Worm (Caenorhabditis elegans) whole organism, mixed stage, embryonic: ENCODE data around the gene F11D11.21.

ENCODE experiments used
- M03D4.4 ChIP-seq: sonication (generic microtip); optimal IDR thresholded peaks from 2 replicates; lab custom pipeline; 2017; ENCODE audit warnings: mild to moderate bottlenecking, missing genetic modification characterization, missing compliant biosample characterization
- bed-3 ChIP-seq: fragments of 200-800 bp; sonication (Bioruptor generic); optimal IDR thresholded peaks from 3 replicates; lab custom pipeline; 2018; ENCODE audit warnings: mild to moderate bottlenecking, missing genetic modification characterization, moderate library complexity, missing compliant biosample characterization
- ceh-39 ChIP-seq: fragments of 150-350 bp; optimal IDR thresholded peaks from 2 replicates; lab custom pipeline; 2014; ENCODE audit warnings: missing biosample characterization, missing genetic modification characterization
- ceh-83 ChIP-seq: fragments of 200-800 bp; sonication (Bioruptor generic); optimal IDR thresholded peaks from 2 replicates; lab custom pipeline; 2018; ENCODE audit warnings: mild to moderate bottlenecking, missing genetic modification characterization, missing compliant biosample characterization
- ces-1 ChIP-seq: fragments of 150-350 bp; optimal IDR thresholded peaks from 2 replicates; lab custom pipeline; 2014; ENCODE audit warnings: missing biosample characterization, missing genetic modification reagents, missing genetic modification characterization
- cnd-1 ChIP-seq: fragments of 200-800 bp; sonication (Bioruptor generic); optimal IDR thresholded peaks from 2 replicates; lab custom pipeline; 2018; ENCODE audit warnings: mild to moderate bottlenecking, missing genetic modification characterization, missing compliant biosample characterization
- drap-1 ChIP-seq: fragments of 200-800 bp; sonication (Bioruptor generic); optimal IDR thresholded peaks from 3 replicates; lab custom pipeline; 2018; ENCODE audit warnings: mild to moderate bottlenecking, missing genetic modification characterization, missing compliant biosample characterization
- elt-1 ChIP-seq: sonication (generic microtip); optimal IDR thresholded peaks from 2 replicates; lab custom pipeline; 2017; ENCODE audit warnings: missing genetic modification characterization, mild to moderate bottlenecking, missing compliant biosample characterization, antibody characterized with exemption, moderate library complexity, borderline replicate concordance; ENCODE audit not compliant: insufficient read depth
- elt-3 ChIP-seq: fragments of 150-350 bp; optimal IDR thresholded peaks from 2 replicates; lab custom pipeline; 2014; ENCODE audit warnings: missing biosample characterization, missing genetic modification characterization
- ham-2 ChIP-seq: fragments of 200-800 bp; sonication (Bioruptor generic); optimal IDR thresholded peaks from 2 replicates; lab custom pipeline; 2018; ENCODE audit warnings: mild to moderate bottlenecking, missing genetic modification characterization, missing compliant biosample characterization
- hlh-1 ChIP-seq: fragments of 150-350 bp; optimal IDR thresholded peaks from 2 replicates; lab custom pipeline; 2014; ENCODE audit warnings: missing biosample characterization, missing genetic modification reagents, missing genetic modification characterization
- lin-13 ChIP-seq: fragments of 150-350 bp; optimal IDR thresholded peaks from 2 replicates; lab custom pipeline; 2014; ENCODE audit warnings: missing biosample characterization, missing genetic modification characterization
- lsy-2 ChIP-seq: fragments of 150-350 bp; optimal IDR thresholded peaks from 2 replicates; lab custom pipeline; 2014; ENCODE audit warnings: missing biosample characterization, missing genetic modification characterization
- mab-5 ChIP-seq: fragments of 150-350 bp; optimal IDR thresholded peaks from 2 replicates; lab custom pipeline; 2014; ENCODE audit warnings: missing biosample characterization, missing genetic modification characterization
- mep-1 ChIP-seq: fragments of 150-350 bp; optimal IDR thresholded peaks from 2 replicates; lab custom pipeline; 2017; ENCODE audit warnings: missing biosample characterization, missing genetic modification reagents, missing genetic modification characterization, inconsistent platforms
- mls-2 ChIP-seq: sonication (generic microtip); optimal IDR thresholded peaks from 2 replicates; lab custom pipeline; 2016; ENCODE audit warnings: mild to moderate bottlenecking, missing genetic modification characterization, moderate library complexity, missing compliant biosample characterization
- nhr-12 ChIP-seq: fragments of 150-350 bp; optimal IDR thresholded peaks from 2 replicates; lab custom pipeline; 2014; ENCODE audit warnings: missing biosample characterization, missing genetic modification characterization
- nhr-2 ChIP-seq: fragments of 150-350 bp; optimal IDR thresholded peaks from 2 replicates; lab custom pipeline; 2014; ENCODE audit warnings: missing biosample characterization, missing genetic modification characterization
- nhr-237 ChIP-seq: fragments of 150-350 bp; optimal IDR thresholded peaks from 2 replicates; lab custom pipeline; 2014; ENCODE audit warnings: missing biosample characterization, missing genetic modification characterization
- nhr-76 ChIP-seq: sonication (generic microtip); optimal IDR thresholded peaks from 2 replicates; lab custom pipeline; 2017; ENCODE audit warnings: missing biosample characterization, missing genetic modification characterization
- pha-4 ChIP-seq: fragments of 150-350 bp; optimal IDR thresholded peaks from 2 replicates; lab custom pipeline; 2018; ENCODE audit warnings: missing biosample characterization, missing genetic modification reagents, missing genetic modification characterization
- snpc-4 ChIP-seq: fragments of 150-350 bp; optimal IDR thresholded peaks from 2 replicates; lab custom pipeline; 2014; ENCODE audit warnings: missing biosample characterization, missing genetic modification characterization
- sptf-1 ChIP-seq: sonication (generic microtip); optimal IDR thresholded peaks from 2 replicates; lab custom pipeline; 2017; ENCODE audit warnings: mild to moderate bottlenecking, missing genetic modification characterization, moderate library complexity, missing compliant biosample characterization
- tbx-8 ChIP-seq: fragments of 200-800 bp; sonication (Bioruptor generic); optimal IDR thresholded peaks from 2 replicates; lab custom pipeline; 2018; ENCODE audit warnings: mild to moderate bottlenecking, missing genetic modification characterization, moderate library complexity, missing compliant biosample characterization
- unc-120 ChIP-seq: sonication (generic microtip); optimal IDR thresholded peaks from 2 replicates; lab custom pipeline; 2017; ENCODE audit warnings: missing genetic modification characterization, missing compliant biosample characterization; ENCODE audit not compliant: poor library complexity, severe bottlenecking
- unc-39 ChIP-seq: fragments of 150-350 bp; optimal IDR thresholded peaks from 2 replicates; lab custom pipeline; 2014; ENCODE audit warnings: missing biosample characterization, missing genetic modification characterization
- unc-62 ChIP-seq: fragments of 150-350 bp; optimal IDR thresholded peaks from 2 replicates; lab custom pipeline; 2014; ENCODE audit warnings: missing biosample characterization, missing genetic modification reagents, missing genetic modification characterization
- zip-8 ChIP-seq: fragments of 150-350 bp; optimal IDR thresholded peaks from 2 replicates; lab custom pipeline; 2014; ENCODE audit warnings: missing biosample characterization, missing genetic modification characterization

F11D11.21 gene

DNA sequence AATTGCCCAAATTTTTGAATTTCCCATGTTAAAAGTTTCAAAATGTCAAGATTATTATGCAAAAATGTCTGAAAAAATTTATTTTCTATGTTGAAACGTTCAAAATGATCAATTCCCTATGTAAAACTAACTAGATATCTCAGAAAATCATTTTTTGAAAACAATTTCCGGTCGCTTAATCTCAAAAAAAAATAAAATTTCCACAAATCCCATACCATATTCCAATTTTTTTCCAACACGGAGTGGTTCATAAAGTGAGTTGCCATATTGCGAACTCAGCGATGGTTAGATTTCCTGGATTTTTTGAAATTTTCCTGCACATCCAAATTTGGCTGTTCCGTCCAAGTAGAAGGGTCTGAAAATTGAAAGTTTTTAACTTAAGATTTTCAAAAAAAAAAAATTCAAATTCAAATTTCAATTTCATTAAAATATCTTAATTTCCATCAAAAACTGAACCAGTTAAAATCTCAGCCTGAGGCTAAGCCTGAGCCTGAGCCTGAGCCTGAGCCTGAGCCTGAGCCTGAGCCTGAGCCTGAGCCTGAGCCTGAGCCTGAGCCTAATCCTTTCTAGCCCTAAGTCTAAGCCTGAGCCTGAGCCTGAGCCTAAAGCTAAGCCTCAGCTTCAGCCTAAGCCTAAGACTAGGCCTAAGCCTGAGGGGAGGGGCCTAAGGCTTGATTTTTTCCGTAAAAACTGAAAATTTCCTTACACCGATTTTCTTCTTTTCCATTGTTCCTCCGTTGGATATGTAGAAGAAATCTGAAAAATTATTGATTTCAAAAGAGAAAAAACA lies 27.6 kb downstream of the F11D11.21 start:
- TF ChIP-seq tbx-8, result no peak
- no peak for TF ChIP-seq sptf-1 (tag; lab: Kevin White, UChicago)
- no peak for TF ChIP-seq snpc-4 (tag; lab: Kevin White, UChicago)
- TF ChIP-seq unc-120 (tag; lab: Kevin White, UChicago), result no peak
- no peak for TF ChIP-seq mep-1 (tag; lab: Kevin White, UChicago)

DNA sequence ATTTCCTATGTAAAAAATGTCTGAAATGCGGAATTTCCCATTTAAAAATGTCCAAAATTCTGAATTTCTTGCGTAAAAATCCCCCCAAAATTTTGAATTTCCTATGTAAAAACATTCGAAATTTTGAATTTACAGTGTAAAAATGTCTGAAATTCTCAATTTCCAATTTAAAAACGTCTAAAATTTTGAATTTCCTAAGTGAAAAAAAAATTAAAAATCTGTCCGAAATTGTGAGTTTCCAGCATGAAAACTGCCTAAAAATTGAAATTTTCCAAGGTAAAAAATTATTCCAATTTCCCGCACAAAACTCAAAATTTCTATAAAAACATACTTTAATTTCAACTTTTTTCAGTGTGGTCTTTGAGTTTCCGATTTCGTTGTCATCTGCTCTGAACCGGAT lies 28.5 kb downstream of the F11D11.21 start:
- TF ChIP-seq lin-13 (tag; lab: Kevin White, UChicago) (no peak), ham-2 (GFP tag; lab: Kevin White, UChicago) (no peak), sptf-1 (tag; lab: Kevin White, UChicago) (no peak), cnd-1 (tag; lab: Kevin White, UChicago) (no peak), elt-1 (tag; lab: Kevin White, UChicago) (no peak), M03D4.4 (tag; lab: Kevin White, UChicago) (no peak), pha-4 (tag; lab: Kevin White, UChicago) (no peak), nhr-2 (tag; lab: Kevin White, UChicago) (no peak)
- TF ChIP-seq, all 35 proteins: peak for 0

DNA sequence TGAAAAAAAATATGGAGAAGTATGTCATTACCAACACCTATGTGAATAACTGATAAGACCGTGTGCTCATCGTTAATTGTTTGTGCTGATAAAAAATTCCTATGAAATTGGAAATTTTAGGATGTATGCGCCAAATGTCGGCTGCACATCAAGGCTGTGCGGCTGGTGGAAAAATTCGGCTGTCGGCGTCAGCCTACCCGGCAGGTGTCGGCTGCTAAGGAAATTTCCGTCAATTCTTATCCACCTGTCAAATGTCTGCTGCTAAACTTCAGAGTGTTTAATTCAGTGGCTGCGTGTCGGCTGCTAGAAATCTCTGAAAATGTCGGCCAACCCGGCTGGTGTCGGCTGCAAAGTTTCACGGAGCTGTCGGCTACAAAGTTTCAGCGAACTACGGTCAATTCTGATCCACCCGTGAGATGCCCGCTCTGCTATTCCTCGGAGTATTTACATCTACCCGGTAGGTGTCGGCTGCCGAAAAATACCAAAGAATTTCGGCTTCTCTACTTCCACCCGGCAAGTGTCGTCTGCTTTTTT lies 30.3 kb downstream of the F11D11.21 start, which contains the start of gene Y17D7C.2:
TSS of gene Y17D7C.2 (minus strand) at position 32 of the 534 bp plus-strand sequence.
- TF ChIP-seq tbx-8 (peak; percentile 78), unc-39 (tag; lab: Kevin White, UChicago) (peak; percentile 48), nhr-237 (tag; lab: Kevin White, UChicago) (no peak), mls-2 (tag; lab: Kevin White, UChicago) (peak; percentile 40), hlh-1 (peak; percentile 4), M03D4.4 (tag; lab: Kevin White, UChicago) (peak; percentile 28), cnd-1 (tag; lab: Kevin White, UChicago) (peak; percentile 63), ceh-83 (GFP tag; lab: Kevin White, UChicago) (no peak)
- TF ChIP-seq, all 35 proteins: peak for 6

DNA sequence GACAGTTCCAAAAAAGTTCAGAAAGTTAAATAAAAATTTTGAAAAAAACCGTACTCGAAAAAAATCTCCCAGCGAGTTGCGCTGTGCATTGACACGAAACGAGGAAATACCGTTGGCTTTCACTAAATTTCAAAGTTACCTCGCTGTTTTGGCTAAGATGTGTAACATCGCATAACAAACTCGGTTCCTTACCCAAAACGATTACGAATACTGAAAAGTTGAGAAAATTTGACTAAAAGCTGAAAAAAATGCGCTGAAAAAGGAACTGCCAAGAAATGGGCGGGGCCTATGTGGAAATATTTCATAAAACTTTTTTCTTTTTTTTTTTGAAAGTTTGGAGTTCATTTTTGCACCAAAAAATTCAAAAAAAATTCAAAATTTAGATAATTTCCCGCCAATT lies 30.9 kb downstream of the F11D11.21 start:
- TF ChIP-seq nhr-2 (tag; lab: Kevin White, UChicago) (no peak), unc-62 (no peak), lsy-2 (tag; lab: Kevin White, UChicago) (no peak), mab-5 (tag; lab: Kevin White, UChicago) (no peak), ceh-39 (no peak), mls-2 (tag; lab: Kevin White, UChicago) (no peak)

DNA sequence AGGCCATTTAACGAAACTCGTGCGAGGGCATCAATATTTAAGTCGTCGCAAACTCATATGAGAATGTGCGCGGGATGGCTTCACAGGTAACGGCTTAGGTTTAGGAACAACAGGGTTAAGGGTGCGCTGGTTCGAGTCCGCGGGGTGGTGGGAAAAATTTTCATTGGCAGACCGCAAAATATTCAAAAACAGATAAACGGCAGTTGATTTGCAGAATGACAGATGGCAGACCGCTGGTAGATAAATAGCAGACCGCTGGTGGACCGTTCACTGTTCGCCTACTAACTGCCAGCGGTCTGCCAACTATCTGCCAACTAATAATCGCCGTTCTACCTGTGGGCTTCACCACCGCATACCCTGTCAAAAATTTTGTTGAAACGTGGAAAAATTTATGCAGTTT lies 38.2 kb downstream of the F11D11.21 start:
- peak; percentile 36 for TF ChIP-seq cnd-1 (tag; lab: Kevin White, UChicago)
- no peak for TF ChIP-seq elt-3 (tag; lab: Kevin White, UChicago)
- peak; percentile 34 for TF ChIP-seq ceh-83 (GFP tag; lab: Kevin White, UChicago)
- TF ChIP-seq unc-39 (tag; lab: Kevin White, UChicago), result peak; percentile 46
- TF ChIP-seq nhr-12 (tag; lab: Kevin White, UChicago), result no peak

DNA sequence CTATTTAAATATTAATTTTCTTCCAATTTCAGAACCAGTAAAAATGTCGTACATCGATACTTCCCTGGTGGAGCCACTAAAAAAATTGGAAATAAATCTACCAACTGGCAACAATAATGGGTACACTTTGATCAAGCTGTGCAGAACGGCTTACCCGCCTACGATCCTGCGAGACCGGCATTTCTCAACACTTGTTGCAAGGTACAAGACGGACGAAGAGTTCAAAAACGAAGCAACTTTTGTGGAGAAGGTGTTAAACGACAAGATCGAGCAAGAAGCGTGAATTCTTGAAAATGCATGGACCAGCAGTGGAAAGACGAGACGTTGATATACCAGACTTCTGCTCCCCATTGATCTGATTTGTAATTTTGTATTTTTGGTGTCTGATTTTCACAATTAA lies 39.0 kb downstream of the F11D11.21 start:
- TF ChIP-seq elt-3 (tag; lab: Kevin White, UChicago) (no peak), nhr-76 (tag; lab: Kevin White, UChicago) (no peak), nhr-12 (tag; lab: Kevin White, UChicago) (no peak), tbx-8 (no peak), drap-1 (no peak), ceh-83 (GFP tag; lab: Kevin White, UChicago) (no peak), unc-62 (no peak), bed-3 (GFP tag; lab: Kevin White, UChicago) (no peak), zip-8 (tag; lab: Kevin White, UChicago) (no peak), sptf-1 (tag; lab: Kevin White, UChicago) (no peak), elt-1 (tag; lab: Kevin White, UChicago) (no peak), cnd-1 (tag; lab: Kevin White, UChicago) (no peak), mep-1 (tag; lab: Kevin White, UChicago) (no peak), snpc-4 (tag; lab: Kevin White, UChicago) (no peak), mls-2 (tag; lab: Kevin White, UChicago) (no peak), pha-4 (tag; lab: Kevin White, UChicago) (no peak), ces-1 (GFP tag; lab: Kevin White, UChicago) (no peak)
